Worm (Caenorhabditis elegans): ENCODE measurements around the gene K09H11.11.

ce11 chrV:5758780-5759179 lies 3.7 kb upstream of the K09H11.11 start, which contains the start of gene C53A3.4:
- TF ChIP-seq hnd-1 (tag; optimal IDR thresholded peaks at IDR 0.05) (no peak), ceh-36 (tag; optimal IDR thresholded peaks at IDR 0.05) (no peak), flt-1 (GFP tag; IDR thresholded peaks at IDR 0.05) (no peak), F13C5.2 (tag; optimal IDR thresholded peaks at IDR 0.05) (no peak), ama-1 (optimal IDR thresholded peaks at IDR 0.05) (no peak), ets-7 (tag; optimal IDR thresholded peaks at IDR 0.05) (no peak), tbx-37 (GFP tag; conservative IDR thresholded peaks at IDR 0.05) (no peak), scrt-1 (GFP tag; IDR thresholded peaks at IDR 0.05) (no peak), pes-1 (GFP tag; IDR thresholded peaks at IDR 0.05) (no peak), B0310.2 (tag; optimal IDR thresholded peaks at IDR 0.05) (no peak), hmg-4 (GFP tag; optimal IDR thresholded peaks at IDR 0.05) (no peak)
